Fruit fly (Drosophila melanogaster): ENCODE results near the gene CG9121.

The CG9121 gene

DNA sequence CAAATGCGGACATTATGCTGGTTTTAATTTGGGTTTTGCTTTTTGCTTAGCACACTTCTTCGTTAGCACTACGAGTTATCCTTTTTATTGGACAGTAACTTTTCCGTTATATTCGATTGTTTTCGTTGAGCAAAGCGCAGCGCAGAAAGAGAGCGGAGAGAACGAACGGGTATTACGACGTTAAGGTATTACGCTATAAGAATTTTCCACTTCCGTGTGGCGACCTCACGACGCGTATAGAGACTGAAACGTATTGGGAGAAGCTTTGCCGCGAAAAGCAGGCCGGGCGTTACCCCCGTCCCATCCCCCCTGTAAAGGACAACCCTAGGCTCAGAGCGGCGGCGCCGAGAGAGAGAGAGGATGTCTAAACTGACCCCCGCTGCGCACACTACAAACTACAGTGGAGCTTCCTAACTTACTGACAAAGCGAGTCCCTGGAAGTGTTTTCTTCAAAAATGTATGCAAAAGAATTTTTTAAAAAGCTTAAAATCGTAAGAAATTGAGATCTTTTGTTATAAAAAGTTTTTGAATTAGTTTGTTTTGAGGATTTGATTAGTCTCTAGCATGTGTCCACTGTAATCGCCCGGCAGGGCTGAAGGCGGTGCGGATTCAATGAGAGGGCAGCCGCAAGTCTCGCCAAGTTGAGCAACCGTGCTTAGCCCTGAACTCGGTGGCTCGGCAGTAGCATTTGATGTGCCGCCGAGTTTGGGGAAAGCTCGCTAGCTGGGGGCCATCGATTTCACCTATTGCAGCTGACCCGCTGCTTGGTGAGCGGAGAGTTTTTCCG is 46.0 kb downstream of the CG9121 start (continued):
- TF ChIP-seq aop (GFP tag; IDR thresholded peaks at IDR 0.05) (peak; percentile 84), Lim3 (GFP tag; IDR thresholded peaks at IDR 0.05) (peak; percentile 84), CG10654 (GFP tag; optimal IDR thresholded peaks at IDR 0.05) (peak; percentile 91), CG15479 (GFP tag; optimal IDR thresholded peaks at IDR 0.05) (no peak), CG17612 (GFP tag; IDR thresholded peaks at IDR 0.05) (peak; percentile 93), ttk (GFP tag; IDR thresholded peaks at IDR 0.05) (peak; percentile 93), hth (optimal IDR thresholded peaks at IDR 0.05) (no peak), Ets65A (GFP tag) (peak; percentile 99), Oli (tag; optimal IDR thresholded peaks at IDR 0.05) (peak; percentile 93), zf30C (GFP tag; optimal IDR thresholded peaks at IDR 0.05) (no peak), CG7372 (GFP tag; IDR thresholded peaks at IDR 0.05) (peak; percentile 94), Hr3 (GFP tag; optimal IDR thresholded peaks at IDR 0.05) (peak; percentile 92), Eip74EF (GFP tag; optimal IDR thresholded peaks at IDR 0.05) (peak in 1 of 2 experiments; percentile 88), gt (GFP tag; IDR thresholded peaks at IDR 0.05) (peak; percentile 81), toy (GFP tag; IDR thresholded peaks at IDR 0.05) (peak; percentile 82), HHEX (GFP tag; optimal IDR thresholded peaks at IDR 0.05) (peak; percentile 94), gem (tag; optimal IDR thresholded peaks at IDR 0.05) (peak; percentile 95), tin (GFP tag; optimal IDR thresholded peaks at IDR 0.05) (peak; percentile 97), nmo (GFP tag; optimal IDR thresholded peaks at IDR 0.05) (peak; percentile 92), CG15601 (tag; optimal IDR thresholded peaks at IDR 0.05) (peak; percentile 88), lov (optimal IDR thresholded peaks at IDR 0.05) (no peak), lov (GFP tag; IDR thresholded peaks at IDR 0.05) (peak; percentile 91), lola (GFP tag; optimal IDR thresholded peaks at IDR 0.05) (peak in 1 of 3 experiments; percentile 80), sob (GFP tag; IDR thresholded peaks at IDR 0.05) (peak; percentile 98), CG12942 (GFP tag; optimal IDR thresholded peaks at IDR 0.05) (peak; percentile 84), CG14050 (GFP tag; IDR thresholded peaks at IDR 0.05) (peak; percentile 92), ham (GFP tag; IDR thresholded peaks at IDR 0.05) (peak; percentile 75; the same call in 1 of the 2 replicates), CG34376 (GFP tag; optimal IDR thresholded peaks at IDR 0.05) (peak; percentile 97), Hand (GFP tag; optimal IDR thresholded peaks at IDR 0.05) (peak; percentile 98), esg (GFP tag; conservative IDR thresholded peaks at IDR 0.05) (peak; percentile 96), lmd (GFP tag; IDR thresholded peaks at IDR 0.05) (peak; percentile 96), gfzf (GFP tag; optimal IDR thresholded peaks at IDR 0.05) (peak; percentile 11), CG31365 (tag; optimal IDR thresholded peaks at IDR 0.05) (peak; percentile 81), CG18262 (tag; optimal IDR thresholded peaks at IDR 0.05) (peak; percentile 90), CG15696 (tag; optimal IDR thresholded peaks at IDR 0.05) (peak; percentile 80), CG16813 (GFP tag; IDR thresholded peaks at IDR 0.05; ENCODE audit: partially characterized antibody) (no peak), CG8765 (GFP tag; IDR thresholded peaks at IDR 0.05) (peak; percentile 83), GATAe (GFP tag; conservative IDR thresholded peaks at IDR 0.05) (peak; percentile 70), D19A (tag; optimal IDR thresholded peaks at IDR 0.05) (peak; percentile 89), CG10147 (GFP tag; optimal IDR thresholded peaks at IDR 0.05) (peak; percentile 96), sug (tag; optimal IDR thresholded peaks at IDR 0.05) (peak; percentile 92), danr (GFP tag; IDR thresholded peaks at IDR 0.05) (peak; percentile 90), tna (GFP tag; IDR thresholded peaks at IDR 0.05; ENCODE audit: partially characterized antibody) (no peak)

Data from whole organism, embryonic.